Worm (Caenorhabditis elegans) whole organism, L4/young adult: ENCODE data around the gene Y53G8B.2.

ENCODE experiments used
- W03F9.2 ChIP-seq: fragments of 150-350 bp; optimal IDR thresholded peaks from 2 replicates; lab custom pipeline; 2014; ENCODE audit warnings: missing biosample characterization, missing genetic modification characterization
- him-1 ChIP-seq: sonication (generic microtip); optimal IDR thresholded peaks from 2 replicates; lab custom pipeline; 2016; ENCODE audit warnings: missing genotype, missing genetic modification reagents, missing genetic modification characterization, missing compliant biosample characterization

DNA sequence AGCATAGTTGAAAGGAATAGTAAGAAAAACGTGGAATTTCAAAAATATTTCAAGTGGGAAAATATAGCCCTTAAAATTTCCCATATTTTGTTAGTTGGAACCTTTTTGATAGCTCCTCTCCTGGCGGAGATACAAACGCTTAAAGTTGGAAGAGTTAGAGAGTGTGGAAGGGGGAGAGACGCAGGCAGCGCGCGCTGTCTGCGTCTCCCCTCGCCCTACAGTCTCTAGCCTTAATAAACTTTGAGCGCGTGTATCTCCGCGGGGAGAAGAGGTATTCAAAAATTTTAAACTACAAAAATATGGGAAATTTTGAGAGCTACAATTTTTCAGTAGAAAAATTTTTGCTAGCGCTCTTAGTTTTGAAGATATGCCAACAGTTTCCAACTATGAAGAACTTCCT, 39.2 kb downstream of the Y53G8B.2 start:
- TF ChIP-seq W03F9.2, result no peak
- no peak for TF ChIP-seq him-1 (tag; lab: Kevin White, UChicago)
